Fruit fly (Drosophila melanogaster) whole organism, embryonic: Measurements from ENCODE around the gene Cp110.

Source experiments
- B-H1 ChIP-seq: fragments of 200-800 bp; sonication (Bioruptor generic); IDR thresholded peaks from 3 replicates; pipeline ENCODE4 v1.3.6; 2022; ENCODE audit warnings: missing biosample characterization, missing genetic modification characterization
- C15 ChIP-seq: fragments of 200-800 bp; sonication (Bioruptor generic); IDR thresholded peaks from 3 replicates; pipeline ENCODE4 v1.3.6; 2022; ENCODE audit warnings: missing biosample characterization, missing genetic modification characterization
- CG10543 ChIP-seq: fragments of 200-800 bp; sonication (Bioruptor generic); optimal IDR thresholded peaks from 3 replicates; lab custom pipeline; 2017; ENCODE audit warnings: missing biosample characterization, mild to moderate bottlenecking, missing genetic modification characterization, moderate library complexity
- CG12236 ChIP-seq: fragments of 200-800 bp; sonication (Bioruptor generic); optimal IDR thresholded peaks from 2 replicates; lab custom pipeline; 2016; ENCODE audit warnings: missing biosample characterization, missing genetic modification characterization
- CG12769 ChIP-seq: fragments of 200-800 bp; sonication (Bioruptor generic); optimal IDR thresholded peaks from 2 replicates; lab custom pipeline; 2019; ENCODE audit warnings: missing biosample characterization, mild to moderate bottlenecking, missing genetic modification characterization, moderate library complexity
- CG13894 ChIP-seq: fragments of 200-800 bp; sonication (Bioruptor generic); optimal IDR thresholded peaks from 3 replicates; lab custom pipeline; 2018; ENCODE audit warnings: missing biosample characterization, mild to moderate bottlenecking, missing genetic modification characterization, moderate library complexity
- CG18011 ChIP-seq: fragments of 200-800 bp; sonication (Bioruptor generic); optimal IDR thresholded peaks from 2 replicates; lab custom pipeline; 2017; ENCODE audit warnings: missing biosample characterization, missing genetic modification characterization, mild to moderate bottlenecking, moderate library complexity, missing genotype
- CG1832 ChIP-seq: fragments of 200-800 bp; sonication (Bioruptor generic); optimal IDR thresholded peaks from 2 replicates; lab custom pipeline; 2017; ENCODE audit warnings: missing biosample characterization, mild to moderate bottlenecking, missing genetic modification characterization, inconsistent platforms
- CG18764 ChIP-seq: fragments of 200-800 bp; sonication (Bioruptor generic); optimal IDR thresholded peaks from 3 replicates; lab custom pipeline; 2016; ENCODE audit warnings: missing biosample characterization, missing genetic modification characterization
- CG2199 ChIP-seq: fragments of 200-800 bp; sonication (Bioruptor generic); IDR thresholded peaks from 3 replicates; pipeline ENCODE4 v1.3.6; 2022; ENCODE audit warnings: missing biosample characterization, missing genetic modification characterization
- CG30020 ChIP-seq: fragments of 200-800 bp; optimal IDR thresholded peaks from 2 replicates; lab custom pipeline; 2019; ENCODE audit warnings: missing biosample characterization, mild to moderate bottlenecking, missing genetic modification characterization, moderate library complexity
- CG31365 ChIP-seq: fragments of 200-800 bp; sonication (Bioruptor generic); optimal IDR thresholded peaks from 2 replicates; lab custom pipeline; 2018; ENCODE audit warnings: missing biosample characterization, mild to moderate bottlenecking, missing genetic modification characterization
- CG34376 ChIP-seq: fragments of 200-800 bp; sonication (Bioruptor generic); optimal IDR thresholded peaks from 2 replicates; lab custom pipeline; 2018; ENCODE audit warnings: missing biosample characterization, mild to moderate bottlenecking, missing genetic modification characterization
- CG3726 ChIP-seq: fragments of 200-800 bp; sonication (Bioruptor generic); IDR thresholded peaks from 3 replicates; pipeline ENCODE4, ENCODE4 v1.3.6; 2022; ENCODE audit warnings: missing biosample characterization, missing genetic modification characterization
- CG6654 ChIP-seq: fragments of 200-800 bp; sonication (Bioruptor generic); optimal IDR thresholded peaks from 2 replicates; lab custom pipeline; 2017; ENCODE audit warnings: missing biosample characterization, mild to moderate bottlenecking, missing genetic modification characterization
- CG7357 ChIP-seq: fragments of 200-800 bp; sonication (Bioruptor generic); IDR thresholded peaks from 3 replicates; pipeline ENCODE4 v1.3.6; 2022; ENCODE audit warnings: missing biosample characterization, missing genetic modification characterization
- CG8359 ChIP-seq: fragments of 200-800 bp; sonication (Bioruptor generic); optimal IDR thresholded peaks from 2 replicates; lab custom pipeline; 2017; ENCODE audit warnings: missing biosample characterization, mild to moderate bottlenecking, missing genetic modification characterization, borderline replicate concordance
- CG8765 ChIP-seq: fragments of 200-800 bp; sonication (Bioruptor generic); IDR thresholded peaks from 2 replicates; pipeline ENCODE4 v1.3.6; 2022; ENCODE audit warnings: missing biosample characterization, missing genetic modification characterization
- CG9727 ChIP-seq: fragments of 200-800 bp; sonication (Bioruptor generic); optimal IDR thresholded peaks from 3 replicates; lab custom pipeline; 2017; ENCODE audit warnings: missing biosample characterization, mild to moderate bottlenecking, missing genetic modification characterization
- CTCF ChIP-seq: fragments of 200-800 bp; sonication (Bioruptor generic); optimal IDR thresholded peaks from 2 replicates; lab custom pipeline; 2017; ENCODE audit warnings: missing biosample characterization, mild to moderate bottlenecking, missing genetic modification characterization, moderate library complexity
- CrebB ChIP-seq: fragments of 200-800 bp; sonication (Bioruptor generic); optimal IDR thresholded peaks from 3 replicates; lab custom pipeline; 2018; ENCODE audit warnings: missing biosample characterization, mild to moderate bottlenecking, missing genetic modification characterization
- Deaf1 ChIP-seq: fragments of 200-800 bp; optimal IDR thresholded peaks from 3 replicates; lab custom pipeline; 2019; ENCODE audit warnings: missing biosample characterization, mild to moderate bottlenecking, missing genetic modification characterization, moderate library complexity
- Dip2 ChIP-seq: fragments of 200-800 bp; sonication (Bioruptor generic); IDR thresholded peaks from 2 replicates; pipeline ENCODE4 v1.3.6; 2022; ENCODE audit warnings: missing biosample characterization, missing genetic modification characterization
- Dll ChIP-seq: fragments of 200-800 bp; sonication (Bioruptor generic); IDR thresholded peaks from 4 replicates; pipeline ENCODE4 v1.3.6; 2022; ENCODE audit warnings: missing biosample characterization, missing genetic modification characterization; ENCODE audit not compliant: partially characterized antibody
- E2f1 ChIP-seq: fragments of 200-800 bp; sonication (Bioruptor generic); IDR thresholded peaks from 2 replicates; pipeline ENCODE4 v1.3.6; 2022; ENCODE audit warnings: missing biosample characterization, missing genetic modification characterization
- Eip74EF ChIP-seq, 2 experiments: fragments of 200-800 bp in 1 of 2; fragments of >200 bp in 1 of 2; sonication (Bioruptor generic) in 1 of 2; optimal IDR thresholded peaks; 2 replicates each; lab custom pipeline; 2017 to 2019; ENCODE audit warnings: missing biosample characterization in 2 of 2, missing genetic modification characterization in 2 of 2, mild to moderate bottlenecking in 1 of 2, moderate library complexity in 1 of 2
- GATAe ChIP-seq: fragments of 200-800 bp; sonication (Bioruptor generic); conservative IDR thresholded peaks from 2 replicates; pipeline ENCODE4 v1.3.6; 2022; ENCODE audit warnings: missing biosample characterization, missing genetic modification characterization
- H15 ChIP-seq: fragments of 200-800 bp; sonication (Bioruptor generic); IDR thresholded peaks from 3 replicates; pipeline ENCODE4 v1.3.6; 2022; ENCODE audit warnings: missing biosample characterization, missing genetic modification characterization
- Myb ChIP-seq: fragments of 200-800 bp; sonication (Bioruptor generic); optimal IDR thresholded peaks from 2 replicates; lab custom pipeline; 2016; ENCODE audit warnings: missing biosample characterization, missing genetic modification characterization
- NC2β ChIP-seq: fragments of 200-800 bp; sonication (Bioruptor generic); optimal IDR thresholded peaks from 2 replicates; lab custom pipeline; 2016; ENCODE audit warnings: missing biosample characterization, missing genetic modification characterization
- Poxn ChIP-seq: fragments of 200-800 bp; sonication (Bioruptor generic); IDR thresholded peaks from 2 replicates; pipeline ENCODE4 v1.3.6; 2022; ENCODE audit warnings: missing biosample characterization, missing genetic modification characterization
- Ravus ChIP-seq: fragments of 200-800 bp; sonication (Bioruptor generic); IDR thresholded peaks from 2 replicates; pipeline ENCODE4 v1.3.6; 2022; ENCODE audit warnings: missing biosample characterization, missing genetic modification characterization
- Stat92E ChIP-seq, 3 experiments: fragments of >200 bp in 2 of 3; fragments of 200-800 bp in 1 of 3; sonication (Bioruptor generic) in 1 of 3; optimal IDR thresholded peaks; 2 replicates each; lab custom pipeline; 2017 to 2019; ENCODE audit warnings: missing biosample characterization in 3 of 3, missing genetic modification characterization in 3 of 3, mild to moderate bottlenecking in 1 of 3, moderate library complexity in 1 of 3
- Taf1 ChIP-seq: fragments of 200-800 bp; sonication (Bioruptor generic); IDR thresholded peaks from 2 replicates; pipeline ENCODE4 v1.3.6; 2022; ENCODE audit warnings: missing biosample characterization, missing genetic modification characterization
- bcd ChIP-seq: fragments of 200-800 bp; sonication (Bioruptor generic); optimal IDR thresholded peaks from 2 replicates; lab custom pipeline; 2017; ENCODE audit warnings: missing biosample characterization, mild to moderate bottlenecking, missing genetic modification characterization
- emc ChIP-seq: fragments of 200-800 bp; sonication (Bioruptor generic); optimal IDR thresholded peaks from 2 replicates; lab custom pipeline; 2016; ENCODE audit warnings: missing biosample characterization, missing genetic modification characterization
- exex ChIP-seq: fragments of 200-800 bp; sonication (Bioruptor generic); optimal IDR thresholded peaks from 4 replicates; lab custom pipeline; 2018; ENCODE audit warnings: missing biosample characterization, mild to moderate bottlenecking, missing genetic modification characterization, moderate library complexity
- eyg ChIP-seq: fragments of 200-800 bp; sonication (Bioruptor generic); optimal IDR thresholded peaks from 3 replicates; lab custom pipeline; 2016; ENCODE audit warnings: missing biosample characterization, missing genetic modification characterization
- fu2 ChIP-seq: fragments of 200-800 bp; sonication (Bioruptor generic); optimal IDR thresholded peaks from 2 replicates; lab custom pipeline; 2016; ENCODE audit warnings: missing biosample characterization, missing genetic modification characterization
- gsb ChIP-seq: fragments of 200-800 bp; sonication (Bioruptor generic); IDR thresholded peaks from 2 replicates; pipeline ENCODE4 v1.3.6; 2022; ENCODE audit warnings: missing biosample characterization, missing genetic modification characterization
- maf-S ChIP-seq: fragments of 200-800 bp; sonication (Bioruptor generic); optimal IDR thresholded peaks from 2 replicates; lab custom pipeline; 2016; ENCODE audit warnings: missing biosample characterization, missing genetic modification characterization
- mirr ChIP-seq: fragments of 200-800 bp; sonication (Bioruptor generic); optimal IDR thresholded peaks from 3 replicates; lab custom pipeline; 2018; ENCODE audit warnings: missing biosample characterization, mild to moderate bottlenecking, missing genetic modification characterization
- nom ChIP-seq: fragments of 200-800 bp; sonication (Bioruptor generic); optimal IDR thresholded peaks from 2 replicates; lab custom pipeline; 2017; ENCODE audit warnings: missing biosample characterization, missing genetic modification characterization, mild to moderate bottlenecking, moderate library complexity, missing genetic modification reagents
- sc ChIP-seq, 3 experiments: fragments of >200 bp in 2 of 3; fragments of 200-800 bp in 1 of 3; sonication (Bioruptor generic) in 1 of 3; optimal IDR thresholded peaks; 2 replicates in 2 of 3; 3 replicates in 1 of 3; lab custom pipeline; 2017; ENCODE audit warnings: mild to moderate bottlenecking in 1 of 3, missing biosample characterization in 1 of 3, missing genetic modification characterization in 1 of 3, missing genetic modification reagents in 1 of 3
- shn ChIP-seq: fragments of 200-800 bp; sonication (Bioruptor generic); optimal IDR thresholded peaks from 3 replicates; lab custom pipeline; 2016; ENCODE audit warnings: missing biosample characterization, missing genetic modification characterization
- sug ChIP-seq: fragments of 200-800 bp; optimal IDR thresholded peaks from 2 replicates; lab custom pipeline; 2019; ENCODE audit warnings: missing biosample characterization, mild to moderate bottlenecking, missing genetic modification characterization, moderate library complexity
- tup ChIP-seq: fragments of 200-800 bp; sonication (Bioruptor generic); optimal IDR thresholded peaks from 2 replicates; lab custom pipeline; 2016; ENCODE audit warnings: missing biosample characterization, mild to moderate bottlenecking, missing genetic modification characterization, moderate library complexity

The Cp110 gene

dm6 chrX:22487667-22488593, 6.0 kb downstream of the Cp110 start (continued):
- TF ChIP-seq sc (optimal IDR thresholded peaks at IDR 0.05; lab: Kevin White, UChicago) (no peak), sc (GFP tag; optimal IDR thresholded peaks at IDR 0.05; lab: Kevin White, UChicago) (no peak), Dip2 (no peak), CG8765 (GFP tag; lab: Robert Waterston, UW) (no peak), shn (no peak), CG7357 (GFP tag; lab: Robert Waterston, UW) (peak; percentile 24; the same call in 1 of the 3 replicates), CG12769 (tag; lab: Kevin White, UChicago) (peak; percentile 53), gsb (GFP tag; lab: Robert Waterston, UW) (no peak), CG1832 (GFP tag; lab: Kevin White, UChicago) (no peak), Poxn (peak; percentile 24; the same call in 1 of the 2 replicates), fu2 (GFP tag; lab: Kevin White, UChicago) (no peak), tup (GFP tag; lab: Kevin White, UChicago) (no peak), GATAe (GFP tag; lab: Robert Waterston, UW) (no peak), Taf1 (GFP tag; lab: Robert Waterston, UW) (0 out of 2 replicates have a peak, but pooled peaks have one; percentile 8), C15 (GFP tag; lab: Robert Waterston, UW) (no peak), CG3726 (GFP tag; lab: Robert Waterston, UW) (0 out of 3 replicates have a peak, but pooled peaks have one; percentile 13), H15 (GFP tag; lab: Robert Waterston, UW) (no peak), B-H1 (GFP tag; lab: Robert Waterston, UW) (peak; percentile 42; the same call in 1 of the 3 replicates)

dm6 chrX:22490584-22490983, 8.7 kb downstream of the Cp110 start:
- TF ChIP-seq CrebB (tag; lab: Kevin White, UChicago) (no peak), CG31365 (tag; lab: Kevin White, UChicago) (no peak), Eip74EF (GFP tag; optimal IDR thresholded peaks at IDR 0.05; lab: Kevin White, UChicago) (no peak), sc (optimal IDR thresholded peaks at IDR 0.05; lab: Kevin White, UChicago) (no peak), sc (GFP tag; optimal IDR thresholded peaks at IDR 0.05; lab: Kevin White, UChicago) (no peak), CG10543 (peak; percentile 36), mirr (GFP tag; lab: Kevin White, UChicago) (peak; percentile 55), NC2β (no peak), Stat92E (GFP tag; optimal IDR thresholded peaks at IDR 0.05; lab: Kevin White, UChicago) (peak in 1 of 3 experiments; percentile 8), Myb (GFP tag; lab: Kevin White, UChicago) (no peak), bcd (GFP tag; lab: Kevin White, UChicago) (no peak), nom (GFP tag; lab: Kevin White, UChicago) (no peak), exex (tag; lab: Kevin White, UChicago) (peak; percentile 19), Dll (GFP tag; lab: Robert Waterston, UW) (no peak), Ravus (GFP tag; lab: Robert Waterston, UW) (no peak), CG6654 (GFP tag; lab: Kevin White, UChicago) (no peak), CG2199 (peak; percentile 89), sug (tag; lab: Kevin White, UChicago) (peak; percentile 55), eyg (GFP tag; lab: Kevin White, UChicago) (no peak), Dip2 (no peak), GATAe (GFP tag; lab: Robert Waterston, UW) (peak; percentile 39; the same call in 1 of the 2 replicates), CG18011 (GFP tag; lab: Kevin White, UChicago) (no peak), CG18764 (GFP tag; lab: Kevin White, UChicago) (no peak), CG13894 (tag; lab: Kevin White, UChicago) (peak; percentile 94), CG9727 (GFP tag; lab: Kevin White, UChicago) (no peak), Deaf1 (tag; lab: Kevin White, UChicago) (peak; percentile 71), CG12236 (no peak), emc (no peak), CG8359 (GFP tag; lab: Kevin White, UChicago) (no peak), CG30020 (no peak), E2f1 (no peak), maf-S (no peak), CG34376 (peak; percentile 71), CTCF (GFP tag; lab: Kevin White, UChicago) (no peak)
